Fruit fly (Drosophila melanogaster): ENCODE results near the gene CG33648.

- no peak for TF ChIP-seq CG8478 (optimal IDR thresholded peaks at IDR 0.05)
- TF ChIP-seq CTCF (optimal IDR thresholded peaks at IDR 0.05): no peak
Observed at dm6 chr2L:14474987-14475386, 49.1 kb upstream of the CG33648 start.

All from S2 (cell line).